Worm (Caenorhabditis elegans) whole organism, L3 larva: Measurements from ENCODE around the gene ttr-32.

ENCODE experiments used
- R02D3.7 ChIP-seq: fragments of 150-350 bp; optimal IDR thresholded peaks from 2 replicates; lab custom pipeline; 2014; ENCODE audit warnings: missing biosample characterization, missing genetic modification characterization
- ceh-82 ChIP-seq: fragments of 150-350 bp; optimal IDR thresholded peaks from 2 replicates; lab custom pipeline; 2014; ENCODE audit warnings: missing biosample characterization, missing genetic modification characterization
- ceh-9 ChIP-seq: sonication (generic microtip); optimal IDR thresholded peaks from 2 replicates; lab custom pipeline; 2018; ENCODE audit warnings: missing biosample characterization, missing genetic modification characterization
- elt-1 ChIP-seq: fragments of 150-350 bp; optimal IDR thresholded peaks from 2 replicates; lab custom pipeline; 2014; ENCODE audit warnings: missing biosample characterization, missing genetic modification characterization
- fkh-10 ChIP-seq: sonication (generic microtip); optimal IDR thresholded peaks from 2 replicates; lab custom pipeline; 2017; ENCODE audit warnings: missing biosample characterization, missing genetic modification reagents, missing genetic modification characterization
- jun-1 ChIP-seq: fragments of 150-350 bp; optimal IDR thresholded peaks from 2 replicates; lab custom pipeline; 2014; ENCODE audit warnings: missing biosample characterization, missing genetic modification reagents, missing genetic modification characterization
- nhr-237 ChIP-seq: fragments of 150-350 bp; optimal IDR thresholded peaks from 2 replicates; lab custom pipeline; 2014; ENCODE audit warnings: missing biosample characterization, missing genetic modification characterization
- nhr-43 ChIP-seq: sonication (generic microtip); optimal IDR thresholded peaks from 2 replicates; lab custom pipeline; 2016; ENCODE audit warnings: mild to moderate bottlenecking, missing genetic modification characterization, missing compliant biosample characterization; ENCODE audit not compliant: poor library complexity, severe bottlenecking
- pqm-1 ChIP-seq: fragments of 150-350 bp; optimal IDR thresholded peaks from 2 replicates; lab custom pipeline; 2017; ENCODE audit warnings: missing biosample characterization, missing genetic modification characterization, inconsistent platforms
- ztf-11 ChIP-seq: fragments of 150-350 bp; optimal IDR thresholded peaks from 2 replicates; lab custom pipeline; 2014; ENCODE audit warnings: missing biosample characterization, missing genetic modification characterization

DNA sequence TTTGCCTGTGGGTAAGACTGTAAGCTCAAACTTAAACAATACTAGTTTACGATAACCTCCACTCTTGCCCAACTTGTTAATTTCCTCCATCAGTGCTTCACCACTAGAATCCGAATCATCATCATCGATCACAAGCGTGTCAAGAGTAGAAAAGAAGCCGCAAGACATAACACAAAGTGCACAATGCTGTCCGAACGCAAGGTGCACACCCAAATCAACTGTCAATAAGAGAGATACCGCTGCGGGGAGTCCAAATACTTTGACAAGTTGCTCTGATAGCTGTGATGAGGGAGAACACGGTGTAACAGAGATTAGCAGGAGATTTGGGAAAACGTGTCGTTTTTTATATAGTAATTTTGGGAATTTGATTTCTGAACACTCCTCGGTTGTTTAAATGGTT lies 34.8 kb upstream of the ttr-32 start:
- no peak for TF ChIP-seq elt-1 (tag; lab: Kevin White, UChicago)
- no peak for TF ChIP-seq ztf-11 (tag; lab: Kevin White, UChicago)
- no peak for TF ChIP-seq ceh-9 (tag; lab: Kevin White, UChicago)
- no peak for TF ChIP-seq R02D3.7 (tag; lab: Kevin White, UChicago)
- TF ChIP-seq jun-1: no peak
- no peak for TF ChIP-seq pqm-1 (tag; lab: Kevin White, UChicago)
- no peak for TF ChIP-seq nhr-237 (tag; lab: Kevin White, UChicago)
- no peak for TF ChIP-seq fkh-10 (GFP tag; lab: Kevin White, UChicago)
- TF ChIP-seq nhr-43: no peak
- no peak for TF ChIP-seq ceh-82 (tag; lab: Kevin White, UChicago)
